Fruit fly (Drosophila melanogaster) whole organism, embryonic: ENCODE measurements around the gene CG5934.

Experiments
- Abd-B ChIP-seq: fragments of 200-800 bp; sonication (Bioruptor generic); optimal IDR thresholded peaks from 2 replicates; lab custom pipeline; 2018; ENCODE audit warnings: missing biosample characterization, mild to moderate bottlenecking, missing genetic modification characterization, moderate library complexity
- CG10209 ChIP-seq: fragments of 200-800 bp; sonication (Bioruptor generic); optimal IDR thresholded peaks from 3 replicates; lab custom pipeline; 2017; ENCODE audit warnings: missing biosample characterization, mild to moderate bottlenecking, missing genetic modification characterization, missing genetic modification reagents
- CG10267 ChIP-seq: fragments of 200-800 bp; sonication (Bioruptor generic); optimal IDR thresholded peaks from 2 replicates; lab custom pipeline; 2018; ENCODE audit warnings: missing biosample characterization, mild to moderate bottlenecking, missing genetic modification characterization, moderate library complexity
- CG10274 ChIP-seq: fragments of 200-800 bp; sonication (Bioruptor generic); optimal IDR thresholded peaks from 3 replicates; lab custom pipeline; 2017; ENCODE audit warnings: missing biosample characterization, mild to moderate bottlenecking, missing genetic modification characterization
- CG10462 ChIP-seq: fragments of 200-800 bp; sonication (Bioruptor generic); optimal IDR thresholded peaks from 2 replicates; lab custom pipeline; 2016; ENCODE audit warnings: missing biosample characterization, missing genetic modification characterization
- CG11398 ChIP-seq: fragments of 200-800 bp; sonication (Bioruptor generic); optimal IDR thresholded peaks from 2 replicates; lab custom pipeline; 2016; ENCODE audit warnings: missing biosample characterization, missing genetic modification characterization
- CG12391 ChIP-seq: fragments of 200-800 bp; sonication (Bioruptor generic); optimal IDR thresholded peaks from 3 replicates; lab custom pipeline; 2018; ENCODE audit warnings: missing biosample characterization, mild to moderate bottlenecking, missing genetic modification characterization, moderate library complexity
- CG12769 ChIP-seq: fragments of 200-800 bp; sonication (Bioruptor generic); optimal IDR thresholded peaks from 2 replicates; lab custom pipeline; 2019; ENCODE audit warnings: missing biosample characterization, mild to moderate bottlenecking, missing genetic modification characterization, moderate library complexity
- CG13424 ChIP-seq: fragments of 200-800 bp; sonication (Bioruptor generic); optimal IDR thresholded peaks from 2 replicates; lab custom pipeline; 2019; ENCODE audit warnings: missing biosample characterization, mild to moderate bottlenecking, missing genetic modification characterization, moderate library complexity
- CG1529 ChIP-seq: fragments of 200-800 bp; sonication (Bioruptor generic); optimal IDR thresholded peaks from 3 replicates; lab custom pipeline; 2018; ENCODE audit warnings: missing biosample characterization, missing genetic modification characterization
- CG15601 ChIP-seq: fragments of 200-800 bp; sonication (Bioruptor generic); optimal IDR thresholded peaks from 3 replicates; lab custom pipeline; 2019; ENCODE audit warnings: missing biosample characterization, mild to moderate bottlenecking, missing genetic modification characterization, moderate library complexity
- CG17359 ChIP-seq: fragments of 200-800 bp; sonication (Bioruptor generic); optimal IDR thresholded peaks from 3 replicates; lab custom pipeline; 2018; ENCODE audit warnings: missing biosample characterization, mild to moderate bottlenecking, missing genetic modification characterization, moderate library complexity
- CG18262 ChIP-seq: fragments of 200-800 bp; optimal IDR thresholded peaks from 3 replicates; lab custom pipeline; 2019; ENCODE audit warnings: missing biosample characterization, mild to moderate bottlenecking, missing genetic modification characterization, moderate library complexity
- CG32532 ChIP-seq: fragments of 200-800 bp; sonication (Bioruptor generic); IDR thresholded peaks from 2 replicates; pipeline ENCODE4 v1.3.6; 2022; ENCODE audit warnings: missing biosample characterization, missing genetic modification characterization
- CG4360 ChIP-seq: fragments of 200-800 bp; sonication (Bioruptor generic); IDR thresholded peaks from 2 replicates; pipeline ENCODE4 v1.3.6; 2022; ENCODE audit warnings: missing biosample characterization, missing genetic modification characterization
- CG4617 ChIP-seq: fragments of 200-800 bp; sonication (Bioruptor generic); optimal IDR thresholded peaks from 3 replicates; lab custom pipeline; 2016; ENCODE audit warnings: missing biosample characterization, missing genetic modification characterization, borderline replicate concordance
- CG6854 ChIP-seq: fragments of 200-800 bp; sonication (Bioruptor generic); optimal IDR thresholded peaks from 3 replicates; lab custom pipeline; 2017; ENCODE audit warnings: missing biosample characterization, mild to moderate bottlenecking, missing genetic modification characterization
- CG7987 ChIP-seq: fragments of 200-800 bp; sonication (Bioruptor generic); optimal IDR thresholded peaks from 2 replicates; lab custom pipeline; 2018; ENCODE audit warnings: missing biosample characterization, mild to moderate bottlenecking, missing genetic modification characterization, moderate library complexity
- Fer2 ChIP-seq: fragments of 200-800 bp; sonication (Bioruptor generic); optimal IDR thresholded peaks from 2 replicates; lab custom pipeline; 2018; ENCODE audit warnings: missing biosample characterization, mild to moderate bottlenecking, missing genetic modification characterization, moderate library complexity
- Gug ChIP-seq: fragments of 200-800 bp; sonication (Bioruptor generic); IDR thresholded peaks from 4 replicates; pipeline ENCODE4 v1.3.6; 2022; ENCODE audit warnings: missing biosample characterization, missing genetic modification characterization
- HLH54F ChIP-seq: fragments of 200-800 bp; sonication (Bioruptor generic); optimal IDR thresholded peaks from 3 replicates; lab custom pipeline; 2016; ENCODE audit warnings: missing biosample characterization, missing genetic modification characterization
- Hr78 ChIP-seq, 2 experiments: fragments of 200-800 bp in 1 of 2; fragments of >200 bp in 1 of 2; sonication (Bioruptor generic) in 1 of 2; optimal IDR thresholded peaks; 2 replicates each; lab custom pipeline; 2017 to 2019; ENCODE audit warnings: missing biosample characterization in 2 of 2, missing genetic modification characterization in 2 of 2, mild to moderate bottlenecking in 1 of 2, moderate library complexity in 1 of 2
- Lhr ChIP-seq: fragments of 200-800 bp; sonication (Bioruptor generic); optimal IDR thresholded peaks from 3 replicates; lab custom pipeline; 2017; ENCODE audit warnings: mild to moderate bottlenecking, missing biosample characterization, missing genetic modification reagents, missing genetic modification characterization
- Lpt ChIP-seq: fragments of >200 bp; optimal IDR thresholded peaks from 2 replicates; lab custom pipeline; 2018; ENCODE audit warnings: missing biosample characterization, missing genetic modification characterization
- Nf-YA ChIP-seq: fragments of 200-800 bp; sonication (Bioruptor generic); IDR thresholded peaks from 2 replicates; pipeline ENCODE4 v1.3.6; 2022; ENCODE audit warnings: missing biosample characterization, missing genetic modification characterization
- NfI ChIP-seq: fragments of 200-800 bp; sonication (Bioruptor generic); optimal IDR thresholded peaks from 3 replicates; lab custom pipeline; 2018; ENCODE audit warnings: missing biosample characterization, mild to moderate bottlenecking, missing genetic modification characterization, moderate library complexity
- Scr ChIP-seq: fragments of 200-800 bp; sonication (Bioruptor generic); IDR thresholded peaks from 2 replicates; pipeline ENCODE4 v1.3.6; 2022; ENCODE audit warnings: missing biosample characterization, missing genetic modification characterization; ENCODE audit not compliant: partially characterized antibody
- Xbp1 ChIP-seq: fragments of 200-800 bp; sonication (Bioruptor generic); optimal IDR thresholded peaks from 3 replicates; lab custom pipeline; 2016; ENCODE audit warnings: missing biosample characterization, mild to moderate bottlenecking, missing genetic modification characterization
- ab ChIP-seq: fragments of 200-800 bp; sonication (Bioruptor generic); optimal IDR thresholded peaks from 2 replicates; lab custom pipeline; 2016; ENCODE audit warnings: missing biosample characterization, missing genetic modification characterization
- abd-A ChIP-seq: fragments of 200-800 bp; sonication (Bioruptor generic); optimal IDR thresholded peaks from 3 replicates; lab custom pipeline; 2019; ENCODE audit warnings: missing biosample characterization, mild to moderate bottlenecking, missing genetic modification characterization, moderate library complexity
- ap ChIP-seq: fragments of 200-800 bp; sonication (Bioruptor generic); IDR thresholded peaks from 2 replicates; pipeline ENCODE4 v1.3.6; 2022; ENCODE audit warnings: missing biosample characterization, missing genetic modification characterization
- ato ChIP-seq: fragments of 200-800 bp; sonication (Bioruptor generic); IDR thresholded peaks from 2 replicates; pipeline ENCODE4 v1.3.6; 2022; ENCODE audit warnings: missing biosample characterization, missing genetic modification characterization; ENCODE audit not compliant: partially characterized antibody
- chm ChIP-seq: fragments of 200-800 bp; sonication (Bioruptor generic); IDR thresholded peaks from 2 replicates; pipeline ENCODE4 v1.3.6; 2022; ENCODE audit warnings: missing biosample characterization, missing genetic modification characterization
- cwo ChIP-seq: fragments of 200-800 bp; sonication (Bioruptor generic); optimal IDR thresholded peaks from 3 replicates; lab custom pipeline; 2017; ENCODE audit warnings: missing biosample characterization, missing genetic modification characterization, mild to moderate bottlenecking, moderate library complexity, missing genetic modification reagents
- da ChIP-seq: fragments of 200-800 bp; sonication (Bioruptor generic); optimal IDR thresholded peaks from 2 replicates; lab custom pipeline; 2016; ENCODE audit warnings: missing biosample characterization, missing genetic modification characterization
- disco-r ChIP-seq: fragments of 200-800 bp; sonication (Bioruptor generic); optimal IDR thresholded peaks from 2 replicates; lab custom pipeline; 2016; ENCODE audit warnings: missing biosample characterization, missing genetic modification characterization
- dpn ChIP-seq, 2 experiments: fragments of 200-800 bp; sonication (Bioruptor generic); optimal IDR thresholded peaks; 3 replicates each; lab custom pipeline; 2016; ENCODE audit warnings: missing biosample characterization in 2 of 2, missing genetic modification characterization in 2 of 2
- emc ChIP-seq: fragments of 200-800 bp; sonication (Bioruptor generic); optimal IDR thresholded peaks from 2 replicates; lab custom pipeline; 2016; ENCODE audit warnings: missing biosample characterization, missing genetic modification characterization
- exex ChIP-seq: fragments of 200-800 bp; sonication (Bioruptor generic); optimal IDR thresholded peaks from 4 replicates; lab custom pipeline; 2018; ENCODE audit warnings: missing biosample characterization, mild to moderate bottlenecking, missing genetic modification characterization, moderate library complexity
- gce ChIP-seq: fragments of 200-800 bp; sonication (Bioruptor generic); IDR thresholded peaks from 3 replicates; pipeline ENCODE4 v1.3.6; 2022; ENCODE audit warnings: missing biosample characterization, missing genetic modification characterization
- grau ChIP-seq: fragments of 200-800 bp; optimal IDR thresholded peaks from 3 replicates; lab custom pipeline; 2019; ENCODE audit warnings: missing biosample characterization, mild to moderate bottlenecking, missing genetic modification characterization, moderate library complexity
- ham ChIP-seq: fragments of 200-800 bp; sonication (Bioruptor generic); IDR thresholded peaks from 2 replicates; pipeline ENCODE4 v1.3.6; 2022; ENCODE audit warnings: missing biosample characterization, missing genetic modification characterization
- her ChIP-seq: fragments of 200-800 bp; sonication (Bioruptor generic); optimal IDR thresholded peaks from 2 replicates; lab custom pipeline; 2016; ENCODE audit warnings: missing biosample characterization, missing genetic modification characterization
- kay ChIP-seq: fragments of 200-800 bp; sonication (Bioruptor generic); optimal IDR thresholded peaks from 2 replicates; lab custom pipeline; 2016; ENCODE audit warnings: missing biosample characterization, missing genetic modification characterization
- nau ChIP-seq: fragments of 200-800 bp; sonication (Bioruptor generic); optimal IDR thresholded peaks from 3 replicates; lab custom pipeline; 2017; ENCODE audit warnings: missing biosample characterization, mild to moderate bottlenecking, missing genetic modification characterization, missing genetic modification reagents
- ro ChIP-seq: fragments of 200-800 bp; sonication (Bioruptor generic); IDR thresholded peaks from 2 replicates; pipeline ENCODE4 v1.3.6; 2022; ENCODE audit warnings: missing biosample characterization, missing genetic modification characterization
- schlank ChIP-seq: fragments of 200-800 bp; sonication (Bioruptor generic); optimal IDR thresholded peaks from 2 replicates; lab custom pipeline; 2018; ENCODE audit warnings: missing biosample characterization, mild to moderate bottlenecking, missing genetic modification characterization
- sima ChIP-seq: fragments of 200-800 bp; sonication (Bioruptor generic); optimal IDR thresholded peaks from 2 replicates; lab custom pipeline; 2016; ENCODE audit warnings: missing biosample characterization, missing genetic modification characterization
- zfh1 ChIP-seq: fragments of 200-800 bp; sonication (Bioruptor generic); IDR thresholded peaks from 3 replicates; pipeline ENCODE4 v1.3.6; 2022; ENCODE audit warnings: missing biosample characterization, missing genetic modification characterization

CG5934 gene

DNA sequence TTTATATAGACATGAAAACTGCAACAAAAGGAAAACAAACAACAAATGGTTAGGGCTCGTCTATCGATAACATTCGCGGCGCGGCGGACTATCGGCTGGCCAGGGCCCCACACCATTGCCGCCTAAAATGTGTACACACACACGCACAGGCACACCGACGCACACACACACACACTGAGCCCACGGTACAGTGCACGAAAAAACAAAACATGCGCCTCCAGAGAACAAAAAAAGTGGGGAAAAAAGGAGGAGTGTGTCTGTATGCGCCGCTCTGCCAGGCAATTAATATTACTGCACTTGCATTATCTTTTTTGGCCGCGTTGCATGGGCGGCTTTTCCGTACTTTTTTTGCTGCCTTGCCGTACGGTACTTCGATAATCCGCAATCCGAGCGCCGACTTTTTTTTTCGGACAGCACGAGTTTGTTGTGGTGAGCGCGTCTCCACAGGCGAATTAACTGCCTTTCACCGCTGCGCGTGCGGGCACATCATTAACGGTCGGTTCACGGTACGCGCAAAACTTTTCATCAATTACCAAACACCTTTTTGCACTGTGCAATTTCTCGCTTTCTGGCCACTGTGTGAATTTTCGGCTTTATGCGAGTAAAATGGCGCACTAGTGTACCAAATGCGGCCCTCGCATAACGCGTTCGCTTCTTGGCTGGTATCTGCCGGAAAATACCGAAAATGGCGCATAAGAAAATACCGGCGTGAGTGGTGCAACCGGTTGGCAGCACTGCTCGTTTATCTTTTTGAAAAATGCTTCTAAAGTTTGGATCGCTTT, 9.9 kb upstream of the CG5934 start, which contains the start of gene woc (continued):
- no peak for TF ChIP-seq CG12769 (tag; lab: Kevin White, UChicago)
- TF ChIP-seq CG4360: no peak
- no peak for TF ChIP-seq exex
- TF ChIP-seq da (GFP tag; lab: Kevin White, UChicago): no peak
- no peak for TF ChIP-seq grau
- no peak for TF ChIP-seq emc (GFP tag; lab: Kevin White, UChicago)
- TF ChIP-seq CG10267 (tag; lab: Kevin White, UChicago): peak; percentile 23
- no peak for TF ChIP-seq ab (GFP tag; lab: Kevin White, UChicago)
- TF ChIP-seq CG12391 (tag; lab: Kevin White, UChicago): peak; percentile 39
- TF ChIP-seq ham (GFP tag; lab: Robert Waterston, UW): no peak
- TF ChIP-seq Nf-YA (GFP tag; lab: Robert Waterston, UW): no peak
- TF ChIP-seq CG18262 (tag; lab: Kevin White, UChicago): peak; percentile 33
- TF ChIP-seq CG17359 (tag; lab: Kevin White, UChicago): no peak
- peak; percentile 57 for TF ChIP-seq cwo (GFP tag; lab: Kevin White, UChicago)
- TF ChIP-seq zfh1 (GFP tag; lab: Robert Waterston, UW): peak; percentile 51; the same call in 2 of the 3 replicates
- peak; percentile 48 for TF ChIP-seq Xbp1 (GFP tag; lab: Kevin White, UChicago)
- TF ChIP-seq CG4617 (GFP tag; lab: Kevin White, UChicago): peak; percentile 74
- no peak for TF ChIP-seq CG10274
- peak; percentile 35 for TF ChIP-seq CG10209 (GFP tag; lab: Kevin White, UChicago)
- TF ChIP-seq CG32532 (GFP tag; lab: Robert Waterston, UW): peak; percentile 68; the same call in 1 of the 2 replicates
- TF ChIP-seq ro: no peak
- TF ChIP-seq disco-r (GFP tag; lab: Kevin White, UChicago): peak; percentile 4
- TF ChIP-seq Gug (GFP tag; lab: Robert Waterston, UW): peak; percentile 59; the same call in 3 of the 4 replicates
- TF ChIP-seq CG13424: no peak
- TF ChIP-seq ap: 0 out of 2 replicates have a peak, but pooled peaks have one; percentile 42
- peak; percentile 6 for TF ChIP-seq CG10462 (GFP tag; lab: Kevin White, UChicago)
- TF ChIP-seq Fer2 (tag; lab: Kevin White, UChicago): no peak
- TF ChIP-seq CG15601: no peak
- TF ChIP-seq HLH54F (GFP tag; lab: Kevin White, UChicago): peak; percentile 78
- TF ChIP-seq Scr (GFP tag; lab: Robert Waterston, UW): peak; percentile 79
- TF ChIP-seq nau (GFP tag; lab: Kevin White, UChicago): no peak
- no peak for TF ChIP-seq Lpt (GFP tag; lab: Kevin White, UChicago)
- TF ChIP-seq CG11398: peak; percentile 48
- peak; percentile 60 for TF ChIP-seq her (GFP tag; lab: Kevin White, UChicago)
- no peak for TF ChIP-seq Hr78 (GFP tag; optimal IDR thresholded peaks at IDR 0.05; lab: Kevin White, UChicago)
- no peak for TF ChIP-seq abd-A (tag; lab: Kevin White, UChicago)
- TF ChIP-seq sima (GFP tag; lab: Kevin White, UChicago): no peak
- no peak for TF ChIP-seq gce (GFP tag; lab: Robert Waterston, UW)
- TF ChIP-seq kay (GFP tag; lab: Kevin White, UChicago): no peak
- TF ChIP-seq NfI (GFP tag; lab: Kevin White, UChicago): peak; percentile 24
- TF ChIP-seq Abd-B (GFP tag; lab: Kevin White, UChicago): no peak
- peak; percentile 63; the same call in 1 of the 2 replicates for TF ChIP-seq chm (GFP tag; lab: Robert Waterston, UW)
- TF ChIP-seq CG6854 (GFP tag; lab: Kevin White, UChicago): no peak
- TF ChIP-seq schlank (tag; lab: Kevin White, UChicago): no peak
- no peak for TF ChIP-seq CG1529 (GFP tag; lab: Kevin White, UChicago)
- peak; percentile 41 to 54 for TF ChIP-seq dpn (GFP tag; optimal IDR thresholded peaks at IDR 0.05; lab: Kevin White, UChicago)
- peak; percentile 3 for TF ChIP-seq CG7987
- peak; percentile 90 for TF ChIP-seq ato
- no peak for TF ChIP-seq Lhr (GFP tag; lab: Kevin White, UChicago)
